Worm (Caenorhabditis elegans): ENCODE data around the gene ugt-17.

ce11 chrV:10117465-10117864 lies 12.7 kb upstream of the ugt-17 start, which contains the start of gene C08B6.5:
- no peak for TF ChIP-seq nhr-28 (tag; optimal IDR thresholded peaks at IDR 0.05)
- TF ChIP-seq sem-2 (GFP tag; optimal IDR thresholded peaks at IDR 0.05): no peak
